Worm (Caenorhabditis elegans) whole organism, mixed stage, embryonic: ENCODE measurements around the gene T05C12.15.

Experiments used
- M03D4.4 ChIP-seq: sonication (generic microtip); optimal IDR thresholded peaks from 2 replicates; lab custom pipeline; 2017; ENCODE audit warnings: mild to moderate bottlenecking, missing genetic modification characterization, missing compliant biosample characterization
- bed-3 ChIP-seq: fragments of 200-800 bp; sonication (Bioruptor generic); optimal IDR thresholded peaks from 3 replicates; lab custom pipeline; 2018; ENCODE audit warnings: mild to moderate bottlenecking, missing genetic modification characterization, moderate library complexity, missing compliant biosample characterization
- blmp-1 ChIP-seq: fragments of 150-350 bp; optimal IDR thresholded peaks from 2 replicates; lab custom pipeline; 2014; ENCODE audit warnings: missing biosample characterization, missing genetic modification characterization
- ceh-39 ChIP-seq: fragments of 150-350 bp; optimal IDR thresholded peaks from 2 replicates; lab custom pipeline; 2014; ENCODE audit warnings: missing biosample characterization, missing genetic modification characterization
- ceh-83 ChIP-seq: fragments of 200-800 bp; sonication (Bioruptor generic); optimal IDR thresholded peaks from 2 replicates; lab custom pipeline; 2018; ENCODE audit warnings: mild to moderate bottlenecking, missing genetic modification characterization, missing compliant biosample characterization
- ces-1 ChIP-seq: fragments of 150-350 bp; optimal IDR thresholded peaks from 2 replicates; lab custom pipeline; 2014; ENCODE audit warnings: missing biosample characterization, missing genetic modification reagents, missing genetic modification characterization
- cnd-1 ChIP-seq: fragments of 200-800 bp; sonication (Bioruptor generic); optimal IDR thresholded peaks from 2 replicates; lab custom pipeline; 2018; ENCODE audit warnings: mild to moderate bottlenecking, missing genetic modification characterization, missing compliant biosample characterization
- drap-1 ChIP-seq: fragments of 200-800 bp; sonication (Bioruptor generic); optimal IDR thresholded peaks from 3 replicates; lab custom pipeline; 2018; ENCODE audit warnings: mild to moderate bottlenecking, missing genetic modification characterization, missing compliant biosample characterization
- elt-3 ChIP-seq: fragments of 150-350 bp; optimal IDR thresholded peaks from 2 replicates; lab custom pipeline; 2014; ENCODE audit warnings: missing biosample characterization, missing genetic modification characterization
- flh-1 ChIP-seq: fragments of 200-800 bp; sonication (Bioruptor generic); optimal IDR thresholded peaks from 2 replicates; lab custom pipeline; 2018; ENCODE audit warnings: mild to moderate bottlenecking, missing genetic modification characterization, moderate library complexity, missing compliant biosample characterization
- ham-2 ChIP-seq: fragments of 200-800 bp; sonication (Bioruptor generic); optimal IDR thresholded peaks from 2 replicates; lab custom pipeline; 2018; ENCODE audit warnings: mild to moderate bottlenecking, missing genetic modification characterization, missing compliant biosample characterization
- hlh-1 ChIP-seq: fragments of 150-350 bp; optimal IDR thresholded peaks from 2 replicates; lab custom pipeline; 2014; ENCODE audit warnings: missing biosample characterization, missing genetic modification reagents, missing genetic modification characterization
- lin-13 ChIP-seq: fragments of 150-350 bp; optimal IDR thresholded peaks from 2 replicates; lab custom pipeline; 2014; ENCODE audit warnings: missing biosample characterization, missing genetic modification characterization
- lsy-2 ChIP-seq: fragments of 150-350 bp; optimal IDR thresholded peaks from 2 replicates; lab custom pipeline; 2014; ENCODE audit warnings: missing biosample characterization, missing genetic modification characterization
- mab-5 ChIP-seq: fragments of 150-350 bp; optimal IDR thresholded peaks from 2 replicates; lab custom pipeline; 2014; ENCODE audit warnings: missing biosample characterization, missing genetic modification characterization
- mep-1 ChIP-seq: fragments of 150-350 bp; optimal IDR thresholded peaks from 2 replicates; lab custom pipeline; 2017; ENCODE audit warnings: missing biosample characterization, missing genetic modification reagents, missing genetic modification characterization, inconsistent platforms
- nhr-12 ChIP-seq: fragments of 150-350 bp; optimal IDR thresholded peaks from 2 replicates; lab custom pipeline; 2014; ENCODE audit warnings: missing biosample characterization, missing genetic modification characterization
- nhr-2 ChIP-seq: fragments of 150-350 bp; optimal IDR thresholded peaks from 2 replicates; lab custom pipeline; 2014; ENCODE audit warnings: missing biosample characterization, missing genetic modification characterization
- nhr-237 ChIP-seq: fragments of 150-350 bp; optimal IDR thresholded peaks from 2 replicates; lab custom pipeline; 2014; ENCODE audit warnings: missing biosample characterization, missing genetic modification characterization
- nhr-28 ChIP-seq: fragments of 150-350 bp; optimal IDR thresholded peaks from 2 replicates; lab custom pipeline; 2014; ENCODE audit warnings: missing biosample characterization, missing genetic modification characterization
- pha-4 ChIP-seq: fragments of 150-350 bp; optimal IDR thresholded peaks from 2 replicates; lab custom pipeline; 2018; ENCODE audit warnings: missing biosample characterization, missing genetic modification reagents, missing genetic modification characterization
- sem-2 ChIP-seq: fragments of 200-800 bp; sonication (Bioruptor generic); optimal IDR thresholded peaks from 2 replicates; lab custom pipeline; 2018; ENCODE audit warnings: mild to moderate bottlenecking, missing genetic modification characterization, missing compliant biosample characterization
- sptf-1 ChIP-seq: sonication (generic microtip); optimal IDR thresholded peaks from 2 replicates; lab custom pipeline; 2017; ENCODE audit warnings: mild to moderate bottlenecking, missing genetic modification characterization, moderate library complexity, missing compliant biosample characterization
- tbx-8 ChIP-seq: fragments of 200-800 bp; sonication (Bioruptor generic); optimal IDR thresholded peaks from 2 replicates; lab custom pipeline; 2018; ENCODE audit warnings: mild to moderate bottlenecking, missing genetic modification characterization, moderate library complexity, missing compliant biosample characterization
- unc-39 ChIP-seq: fragments of 150-350 bp; optimal IDR thresholded peaks from 2 replicates; lab custom pipeline; 2014; ENCODE audit warnings: missing biosample characterization, missing genetic modification characterization
- unc-62 ChIP-seq: fragments of 150-350 bp; optimal IDR thresholded peaks from 2 replicates; lab custom pipeline; 2014; ENCODE audit warnings: missing biosample characterization, missing genetic modification reagents, missing genetic modification characterization
- zip-8 ChIP-seq: fragments of 150-350 bp; optimal IDR thresholded peaks from 2 replicates; lab custom pipeline; 2014; ENCODE audit warnings: missing biosample characterization, missing genetic modification characterization
- ztf-11 ChIP-seq: fragments of 150-350 bp; optimal IDR thresholded peaks from 2 replicates; lab custom pipeline; 2014; ENCODE audit warnings: missing biosample characterization, missing genetic modification characterization

Gene T05C12.15

DNA sequence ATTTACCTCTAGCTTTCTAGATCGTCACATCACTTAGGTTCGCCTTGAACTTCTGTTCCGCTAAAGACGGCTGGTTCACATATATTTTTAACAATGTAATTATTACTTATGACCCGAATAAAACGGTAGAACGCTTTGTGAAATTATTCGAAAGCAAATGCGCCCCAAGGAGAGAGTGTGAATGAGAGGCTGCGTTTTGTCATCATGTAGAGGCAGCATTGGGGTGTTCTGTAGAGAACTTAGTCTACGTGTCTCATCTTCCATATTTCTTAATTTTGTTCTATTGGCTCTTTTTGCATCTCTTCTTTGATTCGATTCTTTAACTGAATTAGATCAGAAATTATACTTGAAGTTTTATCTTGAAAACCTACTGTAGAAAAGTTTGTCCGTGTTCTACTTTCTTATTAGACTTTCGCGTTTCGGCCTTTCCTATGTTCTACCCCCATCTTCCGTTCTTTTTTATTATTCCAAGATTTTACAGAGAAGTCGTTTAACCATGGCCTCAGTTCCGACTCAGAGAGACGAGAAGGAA lies 31.3 kb upstream of the T05C12.15 start, which contains the start of gene cdc-48.2:
cdc-48.2 (plus strand) TSS at position 482 of the 532 bp plus-strand sequence.
- TF ChIP-seq flh-1 (no peak), ceh-83 (peak; percentile 2)

DNA sequence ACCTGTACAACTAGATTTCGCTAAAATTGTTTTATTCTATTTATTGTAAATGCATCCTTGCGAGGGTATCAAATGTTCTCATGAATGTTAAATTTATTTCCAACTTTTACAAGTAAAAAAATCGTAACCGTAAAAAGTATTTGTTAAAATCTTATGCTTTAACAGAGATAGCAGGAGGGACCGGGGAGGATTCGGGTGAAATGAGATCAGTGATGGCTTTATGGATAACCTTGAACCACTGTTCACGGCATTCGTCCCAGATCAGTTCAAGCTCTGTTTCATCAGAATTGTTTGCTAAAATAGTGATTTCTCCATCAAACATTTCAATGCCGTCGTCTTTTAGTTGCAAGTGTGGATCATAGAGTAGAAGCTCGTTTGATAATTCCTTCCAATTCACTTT lies 28.2 kb upstream of the T05C12.15 start:
- no peak for TF ChIP-seq unc-39
- TF ChIP-seq blmp-1 (tag; lab: Kevin White, UChicago), result no peak
- no peak for TF ChIP-seq bed-3 (GFP tag; lab: Kevin White, UChicago)
- TF ChIP-seq sptf-1 (tag; lab: Kevin White, UChicago), result no peak
- TF ChIP-seq mab-5 (tag; lab: Kevin White, UChicago), result no peak
- no peak for TF ChIP-seq cnd-1 (tag; lab: Kevin White, UChicago)
- TF ChIP-seq nhr-12 (tag; lab: Kevin White, UChicago), result no peak
- no peak for TF ChIP-seq ces-1 (GFP tag; lab: Kevin White, UChicago)
- TF ChIP-seq drap-1 (GFP tag; lab: Kevin White, UChicago), result no peak
- TF ChIP-seq nhr-237 (tag; lab: Kevin White, UChicago), result no peak
- no peak for TF ChIP-seq ceh-39 (tag; lab: Kevin White, UChicago)
- no peak for TF ChIP-seq unc-62 (GFP tag; lab: Kevin White, UChicago)
- no peak for TF ChIP-seq elt-3
- TF ChIP-seq zip-8, result no peak
- TF ChIP-seq ceh-83, result no peak

DNA sequence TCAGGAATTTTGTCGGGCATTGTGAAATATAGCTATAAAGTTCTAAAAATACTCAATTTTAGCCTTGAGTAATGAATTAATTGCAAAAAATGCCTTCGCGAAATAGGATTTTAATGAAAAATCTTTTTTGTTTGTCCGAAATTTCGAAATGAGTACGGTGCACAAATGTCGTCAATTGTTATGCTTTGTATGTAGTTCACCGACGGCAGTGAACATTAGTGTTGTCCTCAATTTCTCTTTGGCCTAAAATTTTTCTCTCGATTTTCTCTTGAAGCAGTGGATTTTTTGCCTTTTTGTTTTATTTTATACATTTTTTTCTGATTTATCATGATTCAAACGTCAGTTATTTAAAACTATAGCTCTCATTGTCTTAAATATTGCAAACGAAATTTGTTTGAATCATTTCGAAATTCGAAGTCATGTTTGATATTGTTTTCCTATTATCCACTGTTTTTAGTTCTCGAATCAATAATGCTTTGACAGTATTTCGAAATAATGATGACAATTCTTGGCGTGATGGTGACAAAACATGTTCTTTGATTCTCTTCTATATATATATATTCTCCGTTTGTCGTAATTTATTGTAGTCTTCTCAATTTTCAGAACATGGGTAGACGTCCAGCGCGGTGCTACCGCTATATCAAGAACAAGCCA lies 26.0 kb upstream of the T05C12.15 start, which contains the start of the genes ints-11 and rpl-10:
ints-11 (minus strand) TSS at position 201 of the 654 bp plus-strand sequence.
rpl-10 (plus strand) TSS at position 604 of the 654 bp plus-strand sequence.
- no peak for TF ChIP-seq nhr-12 (tag; lab: Kevin White, UChicago)
- TF ChIP-seq ceh-83, result no peak
- TF ChIP-seq sem-2, result no peak
- no peak for TF ChIP-seq blmp-1 (tag; lab: Kevin White, UChicago)
- TF ChIP-seq nhr-28 (tag; lab: Kevin White, UChicago), result no peak
- peak; percentile 94 for TF ChIP-seq lsy-2 (tag; lab: Kevin White, UChicago)
- no peak for TF ChIP-seq pha-4 (tag; lab: Kevin White, UChicago)
- TF ChIP-seq ham-2 (GFP tag; lab: Kevin White, UChicago), result no peak
- TF ChIP-seq elt-3, result no peak
- no peak for TF ChIP-seq flh-1
- TF ChIP-seq tbx-8, result no peak
- TF ChIP-seq nhr-2 (tag; lab: Kevin White, UChicago), result no peak
- peak; percentile 40 for TF ChIP-seq hlh-1
- no peak for TF ChIP-seq bed-3 (GFP tag; lab: Kevin White, UChicago)
- no peak for TF ChIP-seq unc-62 (GFP tag; lab: Kevin White, UChicago)
- TF ChIP-seq sptf-1 (tag; lab: Kevin White, UChicago), result no peak
- no peak for TF ChIP-seq M03D4.4 (tag; lab: Kevin White, UChicago)
- peak; percentile 57 for TF ChIP-seq nhr-237 (tag; lab: Kevin White, UChicago)

DNA sequence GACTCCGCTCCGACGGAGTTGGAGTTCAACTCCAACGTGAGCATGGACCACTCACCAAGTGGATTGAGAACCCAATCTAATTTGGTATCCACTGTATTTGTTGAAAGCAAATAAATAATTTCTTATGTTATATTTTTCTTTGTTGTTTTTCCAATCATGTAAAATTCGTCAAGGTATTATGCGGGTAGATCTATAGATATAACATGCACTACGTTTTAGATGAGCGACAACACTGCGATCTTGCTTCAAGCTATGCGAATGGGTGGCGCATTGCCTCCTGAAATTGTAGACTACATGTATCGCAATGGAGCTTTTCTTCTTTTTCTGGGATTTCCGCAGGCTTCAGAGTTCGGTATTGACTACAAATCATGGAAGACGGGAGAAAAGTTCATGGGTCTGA lies 24.8 kb upstream of the T05C12.15 start, which contains the start of gene F10B5.2:
F10B5.2 (plus strand) TSS at position 220 of the 400 bp plus-strand sequence.
- TF ChIP-seq nhr-2 (tag; lab: Kevin White, UChicago) (no peak), sptf-1 (tag; lab: Kevin White, UChicago) (no peak), ztf-11 (tag; lab: Kevin White, UChicago) (no peak), lin-13 (tag; lab: Kevin White, UChicago) (no peak), mep-1 (no peak), cnd-1 (tag; lab: Kevin White, UChicago) (no peak), blmp-1 (tag; lab: Kevin White, UChicago) (no peak), mab-5 (tag; lab: Kevin White, UChicago) (no peak), unc-39 (no peak)

DNA sequence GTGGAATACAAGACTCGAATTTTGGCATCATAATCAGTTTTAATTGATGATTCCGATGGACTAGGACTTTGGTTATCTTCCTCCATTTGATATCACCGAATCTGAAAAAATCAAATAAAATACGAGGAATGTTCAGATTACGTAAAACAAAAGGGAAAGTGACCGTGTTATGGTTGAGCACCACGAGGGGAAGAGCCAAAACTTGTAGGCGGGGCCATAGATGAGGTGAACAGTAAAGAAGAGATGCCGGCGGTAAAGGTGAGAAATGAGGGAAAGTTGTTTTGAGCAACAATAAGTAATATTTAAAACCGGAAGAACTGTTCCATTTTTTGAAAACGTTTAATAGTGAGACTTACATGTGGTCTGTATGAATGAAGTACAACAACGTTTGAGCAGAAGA lies 19.5 kb upstream of the T05C12.15 start, which contains the start of gene F10B5.3:
F10B5.3 (minus strand) TSS at position 101 of the 400 bp plus-strand sequence.
- no peak for TF ChIP-seq pha-4 (tag; lab: Kevin White, UChicago)
- no peak for TF ChIP-seq tbx-8
- no peak for TF ChIP-seq cnd-1 (tag; lab: Kevin White, UChicago)
- TF ChIP-seq blmp-1 (tag; lab: Kevin White, UChicago), result no peak
- no peak for TF ChIP-seq nhr-28 (tag; lab: Kevin White, UChicago)
